Fruit fly (Drosophila melanogaster) Kc167 (cell line): ENCODE data around the gene CG31627.

ENCODE experiments used
- Myc ChIP-seq: fragments of >200 bp; optimal IDR thresholded peaks from 2 replicates; lab custom pipeline; 2017; ENCODE audit warnings: missing external identifiers
- Sin3A ChIP-seq: fragments of >200 bp; optimal IDR thresholded peaks from 2 replicates; lab custom pipeline; 2018; ENCODE audit warnings: missing external identifiers
- h ChIP-seq: fragments of >200 bp; optimal IDR thresholded peaks from 3 replicates; lab custom pipeline; 2018; ENCODE audit warnings: missing external identifiers
- insv ChIP-seq: fragments of >200 bp; optimal IDR thresholded peaks from 3 replicates; lab custom pipeline; 2018; ENCODE audit warnings: missing external identifiers
- psq ChIP-seq: fragments of >200 bp; optimal IDR thresholded peaks from 2 replicates; lab custom pipeline; 2017; ENCODE audit warnings: missing external identifiers
- ttk ChIP-seq: sonication (Bioruptor generic); optimal IDR thresholded peaks from 2 replicates; lab custom pipeline; 2017; ENCODE audit warnings: missing external identifiers

Gene CG31627

dm6 chr2L:21166422-21166821, 6.6 kb upstream of the CG31627 start:
- no peak for TF ChIP-seq ttk (lab: Kevin White, UChicago)
- TF ChIP-seq psq = no peak
- no peak for TF ChIP-seq Sin3A (lab: Kevin White, UChicago)
- TF ChIP-seq insv = no peak
- no peak for TF ChIP-seq Myc
- no peak for TF ChIP-seq h

DNA sequence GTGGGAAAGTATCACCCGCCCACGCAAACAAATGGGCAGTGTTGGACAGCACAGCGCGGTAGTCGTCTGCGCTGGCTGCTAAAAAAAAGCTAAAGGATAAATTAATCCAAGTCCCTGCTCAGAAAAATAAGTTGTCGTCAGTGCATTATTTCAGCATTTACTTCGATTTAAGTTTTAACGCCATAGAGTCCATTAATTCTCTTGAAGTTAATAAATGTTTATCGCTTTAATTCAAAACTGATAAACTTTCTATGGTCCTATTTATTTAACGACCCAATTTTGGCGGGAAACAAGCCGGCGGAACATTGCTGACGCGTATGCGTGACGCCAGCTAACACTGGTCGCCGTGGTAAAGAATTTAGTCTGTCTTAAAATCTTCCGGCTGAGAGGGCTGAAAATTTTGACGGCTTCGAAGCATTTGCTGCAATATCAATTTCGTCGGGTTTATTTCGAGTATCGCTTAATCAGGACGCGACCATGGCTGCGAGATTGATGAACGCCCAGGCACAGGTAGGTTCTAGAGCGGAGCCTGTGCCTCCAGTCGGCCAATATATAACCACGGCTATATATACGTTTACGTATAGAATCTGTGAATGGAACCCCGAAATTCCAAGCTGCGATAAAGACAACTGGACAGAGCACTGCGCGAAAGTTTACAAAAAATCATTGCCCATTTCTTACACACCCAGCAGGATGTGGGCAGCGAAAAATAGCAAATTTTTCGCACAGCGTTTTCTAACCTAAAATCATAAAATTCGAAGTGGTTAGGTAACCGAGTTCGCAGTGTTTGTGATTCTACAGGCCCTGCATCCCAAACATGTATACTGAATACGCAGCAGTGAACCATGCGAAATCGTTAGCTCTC, 4.5 kb upstream of the CG31627 start, which contains the start of the genes mAcon1, CG43345 and CG43346:
TSS of gene mAcon1 (plus strand) at position 276 of the 865 bp plus-strand sequence.
TSS of gene CG43345 (minus strand) at position 287 of the 865 bp plus-strand sequence.
TSS of gene CG43346 (minus strand) at position 287 of the 865 bp plus-strand sequence.
- TF ChIP-seq h (no peak), Myc (no peak), Sin3A (lab: Kevin White, UChicago) (no peak), ttk (lab: Kevin White, UChicago) (no peak)

- TF ChIP-seq Sin3A (lab: Kevin White, UChicago) (no peak), Myc (no peak), psq (no peak), ttk (lab: Kevin White, UChicago) (no peak), h (no peak), insv (no peak)
Measured at dm6 chr2L:21169160-21169624, 3.8 kb upstream of the CG31627 start.

dm6 chr2L:21169863-21170262, 3.2 kb upstream of the CG31627 start:
- TF ChIP-seq insv (no peak), psq (no peak), h (no peak), Sin3A (lab: Kevin White, UChicago) (no peak), ttk (lab: Kevin White, UChicago) (no peak), Myc (no peak)

DNA sequence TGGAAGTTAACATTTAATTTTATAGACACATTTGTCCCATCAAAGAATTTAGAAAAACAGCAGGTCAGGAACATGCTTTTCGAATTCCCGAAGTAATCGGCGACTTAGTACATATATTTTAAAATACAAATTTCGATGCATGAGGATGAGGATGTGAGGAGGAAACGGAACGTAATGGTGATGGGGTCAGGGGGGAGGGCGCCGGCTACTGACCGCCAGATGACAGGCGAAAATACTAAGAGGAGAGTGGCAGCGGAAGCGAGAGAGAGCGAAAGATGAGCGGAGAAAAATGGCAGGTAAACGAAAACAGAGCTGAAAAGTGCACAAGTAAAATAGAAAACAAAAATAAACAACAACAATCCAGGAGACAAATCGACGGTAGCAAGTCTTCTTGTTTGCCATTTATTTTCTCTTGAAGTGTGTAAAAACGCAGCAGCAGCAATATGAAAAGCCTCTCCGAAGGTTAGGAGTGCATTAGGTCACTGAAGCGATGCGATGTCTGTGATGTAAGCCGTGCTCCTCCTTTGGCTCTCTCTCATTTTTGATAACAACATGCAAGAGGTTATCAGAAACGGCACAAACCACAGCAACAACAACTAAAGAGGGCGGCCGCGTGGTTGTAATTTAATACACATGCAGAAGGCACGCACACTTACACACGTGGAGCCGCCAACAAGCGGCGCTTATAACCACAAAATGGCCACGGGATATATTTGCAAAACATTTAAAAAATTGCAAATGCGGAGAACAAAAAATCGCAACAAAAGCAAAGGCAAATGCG, 5.6 kb downstream of the CG31627 start:
- TF ChIP-seq insv = no peak
- TF ChIP-seq psq = no peak
- TF ChIP-seq ttk (lab: Kevin White, UChicago) = no peak
- no peak for TF ChIP-seq Myc
- no peak for TF ChIP-seq h
- TF ChIP-seq Sin3A (lab: Kevin White, UChicago) = no peak

DNA sequence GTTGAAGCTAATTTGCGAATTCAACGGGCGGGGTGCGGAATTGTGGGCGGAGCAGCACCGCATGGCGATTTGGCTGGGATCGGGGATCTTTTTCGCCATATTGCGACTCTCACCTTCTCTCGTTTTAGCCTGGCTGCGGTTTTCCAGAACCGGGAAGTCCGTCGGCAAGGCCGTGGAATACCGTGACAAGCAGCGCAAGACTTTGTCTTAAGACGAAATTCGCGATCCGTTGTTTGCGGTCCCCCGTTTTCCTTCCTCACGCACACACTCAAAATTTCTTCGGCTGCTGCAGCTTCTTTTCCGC, 6.1 kb downstream of the CG31627 start:
- TF ChIP-seq h = no peak
- no peak for TF ChIP-seq Myc
- TF ChIP-seq insv = no peak
- no peak for TF ChIP-seq psq
- TF ChIP-seq Sin3A (lab: Kevin White, UChicago) = no peak
- TF ChIP-seq ttk (lab: Kevin White, UChicago) = no peak

DNA sequence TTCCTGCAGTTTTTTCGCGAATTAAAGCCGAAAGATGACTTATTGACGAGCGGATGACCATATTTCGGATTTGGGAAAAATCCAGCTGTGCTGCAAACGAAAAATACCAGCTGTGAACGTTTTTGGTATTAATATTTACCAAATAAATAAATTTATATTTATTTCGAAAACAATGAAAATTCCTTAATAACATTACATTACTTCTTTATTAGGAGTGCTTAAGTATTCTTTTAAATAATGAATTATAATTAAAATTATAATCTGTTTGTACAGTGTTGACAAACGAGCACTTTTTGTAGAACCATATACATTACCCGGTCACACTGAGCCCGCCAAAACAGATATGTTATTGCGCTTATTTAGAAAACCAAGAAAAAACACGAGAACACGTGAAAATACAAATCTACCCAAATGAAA, 6.6 kb downstream of the CG31627 start, which contains the start of the genes bur and Mcm10:
TSS of gene bur (minus strand) at position 69 of the 417 bp plus-strand sequence.
TSS of gene Mcm10 (plus strand) at position 319 of the 417 bp plus-strand sequence.
- TF ChIP-seq Sin3A (lab: Kevin White, UChicago) (no peak), insv (no peak), Myc (no peak), psq (no peak), h (no peak), ttk (lab: Kevin White, UChicago) (no peak)

DNA sequence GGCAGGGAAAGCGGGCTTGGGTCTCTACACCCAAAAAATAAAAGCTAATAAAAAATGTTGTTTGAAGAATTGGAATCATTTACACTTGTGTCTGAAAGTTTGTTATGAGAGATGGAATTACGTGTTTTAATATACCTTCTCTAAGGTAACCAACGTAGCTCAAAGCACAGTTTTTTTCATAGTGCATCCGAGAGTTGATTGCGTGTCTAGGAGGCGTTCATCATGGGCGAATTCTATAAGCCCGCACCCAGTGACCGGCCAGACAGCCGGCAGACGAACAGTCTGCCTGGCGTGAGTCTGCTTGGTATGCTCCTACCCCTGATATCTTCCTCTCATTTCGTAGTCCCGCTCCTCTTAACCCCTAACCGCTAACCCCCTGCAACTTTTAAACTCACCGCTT, 14.7 kb downstream of the CG31627 start:
- TF ChIP-seq ttk (lab: Kevin White, UChicago) (no peak), insv (no peak)

DNA sequence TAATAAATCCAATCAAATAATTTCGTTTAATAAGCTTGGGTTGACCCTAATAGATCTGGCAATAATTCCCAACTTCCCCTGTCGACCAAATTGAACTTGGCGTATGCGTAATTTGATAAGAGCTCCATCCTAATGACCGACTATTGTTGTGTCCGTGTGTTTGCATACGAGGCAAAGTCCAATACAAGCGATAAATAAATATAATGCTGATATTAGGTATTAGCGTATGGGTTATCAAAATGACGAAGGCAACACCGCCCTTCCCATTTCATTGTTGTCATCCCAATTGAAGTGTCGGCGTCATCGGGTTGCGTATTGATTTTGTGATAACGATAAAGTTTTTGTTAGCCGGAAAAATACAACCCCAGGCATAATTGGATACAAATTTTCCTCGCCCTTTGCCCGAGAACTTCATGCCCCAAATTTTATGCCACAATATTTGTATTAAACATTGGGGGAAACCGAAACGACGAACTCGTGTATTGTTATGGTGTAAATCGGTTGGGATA, 16.3 kb downstream of the CG31627 start:
- TF ChIP-seq psq (no peak), ttk (lab: Kevin White, UChicago) (no peak), h (no peak), Sin3A (lab: Kevin White, UChicago) (no peak), Myc (no peak), insv (no peak)

dm6 chr2L:21195331-21195730, 22.3 kb downstream of the CG31627 start:
- no peak for TF ChIP-seq ttk (lab: Kevin White, UChicago)
- no peak for TF ChIP-seq Sin3A (lab: Kevin White, UChicago)
- no peak for TF ChIP-seq h
- no peak for TF ChIP-seq psq
- TF ChIP-seq insv = no peak
- TF ChIP-seq Myc = no peak

- no peak for TF ChIP-seq psq
- TF ChIP-seq Sin3A (lab: Kevin White, UChicago) = no peak
- TF ChIP-seq ttk (lab: Kevin White, UChicago) = no peak
- no peak for TF ChIP-seq insv
- no peak for TF ChIP-seq h
- no peak for TF ChIP-seq Myc
Measured at dm6 chr2L:21196511-21196910, 23.5 kb downstream of the CG31627 start.

dm6 chr2L:21197178-21197577, 24.2 kb downstream of the CG31627 start:
- TF ChIP-seq insv = no peak
- no peak for TF ChIP-seq Sin3A (lab: Kevin White, UChicago)
- no peak for TF ChIP-seq h
- TF ChIP-seq Myc = no peak
- TF ChIP-seq ttk (lab: Kevin White, UChicago) = no peak
- no peak for TF ChIP-seq psq
